Worm (Caenorhabditis elegans): Measurements from ENCODE around the gene fat-4.

- TF ChIP-seq madf-10 (tag; optimal IDR thresholded peaks at IDR 0.05) (no peak), nfya-1 (tag; optimal IDR thresholded peaks at IDR 0.05; ENCODE audit: borderline replicate concordance, insufficient read depth) (no peak), ets-4 (GFP tag; optimal IDR thresholded peaks at IDR 0.05) (no peak), ama-1 (optimal IDR thresholded peaks at IDR 0.05) (no peak), ama-1 (GFP tag; optimal IDR thresholded peaks at IDR 0.05) (no peak), attf-3 (GFP tag; conservative IDR thresholded peaks at IDR 0.05) (no peak)
Measured at ce11 chrIV:9797304-9798003, 1.8 kb upstream of the fat-4 start, which contains the start of gene T13F2.2.

Measured in whole organism, young adult.